Fruit fly (Drosophila melanogaster): ENCODE measurements around the gene CG12795.

- TF ChIP-seq cic (GFP tag; optimal IDR thresholded peaks at IDR 0.05), result no peak
- no peak for TF ChIP-seq pad (GFP tag; optimal IDR thresholded peaks at IDR 0.05)
- TF ChIP-seq CG5204 (GFP tag; optimal IDR thresholded peaks at IDR 0.05), result no peak
- no peak for TF ChIP-seq Clk (GFP tag; optimal IDR thresholded peaks at IDR 0.05)
- peak; percentile 11 for TF ChIP-seq kay (GFP tag; ENCODE audit: borderline replicate concordance)
- no peak for TF ChIP-seq cnc (optimal IDR thresholded peaks at IDR 0.05)
- TF ChIP-seq Mnt (GFP tag; optimal IDR thresholded peaks at IDR 0.05), result no peak
Observed at dm6 chr2L:3445655-3446054, 6.6 kb upstream of the CG12795 start, which contains the start of gene CG2772.
